Worm (Caenorhabditis elegans) whole organism, dauer: ENCODE measurements around the gene F49C5.9.
"Not testable (repeated sequence)": the region's sequence is repeated elsewhere in the genome, so short reads cannot be mapped to it uniquely, and the experiment has no call there.

ENCODE experiments used
- unc-62 ChIP-seq: sonication (generic microtip); optimal IDR thresholded peaks from 2 replicates; lab custom pipeline; 2017; ENCODE audit warnings: missing biosample characterization, missing genetic modification reagents, missing genetic modification characterization

The F49C5.9 gene

DNA sequence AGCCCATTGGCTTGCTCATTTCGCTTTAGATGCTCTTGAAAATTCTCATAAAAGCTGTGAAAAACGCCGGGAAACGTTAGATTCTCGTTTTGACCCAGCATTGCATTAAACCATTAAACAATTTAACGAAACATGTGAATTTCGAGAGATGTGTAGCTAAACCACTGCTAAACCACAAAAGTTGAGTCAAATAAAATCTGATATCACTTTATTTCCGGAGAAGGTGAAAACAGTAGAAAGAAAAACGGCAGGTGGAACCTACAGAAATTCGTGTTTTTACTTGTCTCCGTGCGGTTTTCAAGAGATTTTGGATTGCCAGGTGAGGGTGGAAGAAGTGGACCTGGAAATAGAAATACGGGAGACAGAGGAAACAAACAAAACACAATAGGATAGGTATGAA is at the start of gene F49C5.9:
Gene F49C5.9, minus strand, starts transcription at position 101 of the 400 bp plus-strand sequence.
- no peak for TF ChIP-seq unc-62

DNA sequence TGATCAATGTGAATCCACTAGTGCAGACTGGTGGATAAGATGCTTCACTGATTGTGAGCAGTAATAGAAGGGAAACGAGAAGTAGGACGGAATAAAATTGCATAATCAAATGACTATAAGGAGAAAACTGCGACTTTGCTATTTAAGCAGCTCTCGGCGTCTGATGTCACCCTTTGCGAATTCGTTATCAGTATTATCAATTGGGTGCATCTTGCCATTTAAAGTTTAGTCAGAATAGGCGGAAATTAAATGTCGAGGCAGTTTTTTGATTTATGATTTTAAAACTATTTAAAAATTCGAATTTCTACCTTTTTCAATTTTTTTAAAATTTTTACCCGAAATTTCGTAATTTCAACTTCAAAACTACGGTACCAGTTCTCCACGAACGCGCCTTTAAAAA is 36.5 kb upstream of the F49C5.9 start, which contains the start of gene clec-4:
Gene clec-4, minus strand, starts transcription at position 162 of the 400 bp plus-strand sequence.
- TF ChIP-seq unc-62 = no peak

DNA sequence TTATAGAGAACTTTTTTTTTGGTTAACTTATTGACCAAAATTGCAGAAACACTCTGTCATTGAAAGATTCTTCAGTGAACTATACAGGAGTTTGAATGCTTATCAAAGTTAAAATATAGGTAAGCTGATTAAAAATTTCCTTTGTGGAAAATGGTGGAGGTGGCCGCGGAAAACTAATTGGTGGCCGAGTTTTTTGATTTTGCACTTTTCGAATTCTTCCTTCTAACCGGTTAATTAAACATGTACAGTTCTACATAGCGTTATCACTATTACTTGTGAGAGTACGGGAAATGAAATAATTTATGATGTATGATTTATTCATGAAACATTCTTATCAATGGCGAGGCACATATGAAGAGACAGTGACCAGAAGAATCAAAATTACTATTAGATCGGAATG is 33.3 kb upstream of the F49C5.9 start, which contains the start of gene clec-8:
Gene clec-8, minus strand, starts transcription at position 308 of the 400 bp plus-strand sequence.
- TF ChIP-seq unc-62 = no peak

DNA sequence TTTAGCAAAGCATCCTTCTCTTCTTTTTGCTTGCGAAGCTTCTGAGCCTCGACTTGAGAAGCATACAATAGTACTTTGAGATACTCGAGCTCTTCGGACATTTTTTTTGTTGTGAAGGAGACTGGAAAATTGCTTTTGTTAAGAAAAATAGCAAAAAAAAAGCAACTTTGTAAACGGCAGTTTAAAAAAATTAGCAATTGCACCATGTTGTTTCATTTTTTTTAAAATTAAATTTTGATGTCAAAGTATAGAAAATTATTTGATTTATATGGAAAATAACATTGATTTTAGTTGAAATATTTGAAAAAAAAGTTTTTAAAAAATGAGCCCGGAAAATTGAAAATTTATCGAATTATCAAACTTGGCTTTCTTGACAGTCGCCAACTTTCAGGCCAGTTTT is 30.2 kb upstream of the F49C5.9 start, which contains the start of gene Y38E10A.3:
Gene Y38E10A.3, minus strand, starts transcription at position 101 of the 400 bp plus-strand sequence.
- TF ChIP-seq unc-62 = no peak

DNA sequence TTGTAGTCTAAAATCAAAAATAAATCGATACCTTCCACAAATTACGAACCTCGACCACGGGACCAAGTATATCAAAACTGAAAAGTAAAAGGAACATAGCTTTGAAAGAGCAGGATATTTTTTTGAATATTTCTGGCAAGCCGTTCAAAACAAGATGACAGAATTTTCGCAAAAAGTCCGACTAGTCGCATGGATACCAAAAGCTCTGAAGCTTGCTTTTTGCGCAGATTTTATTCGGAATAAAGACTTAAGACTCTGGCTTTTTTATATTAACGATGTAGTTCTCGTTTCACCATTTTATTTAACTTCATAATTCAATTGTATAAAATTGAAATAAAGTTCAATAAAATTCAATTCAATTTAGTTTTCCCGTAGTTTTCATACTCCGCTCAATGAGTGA is 29.1 kb upstream of the F49C5.9 start, which contains the start of gene Y38E10A.2:
Gene Y38E10A.2, minus strand, starts transcription at position 101 of the 400 bp plus-strand sequence.
- no peak for TF ChIP-seq unc-62

DNA sequence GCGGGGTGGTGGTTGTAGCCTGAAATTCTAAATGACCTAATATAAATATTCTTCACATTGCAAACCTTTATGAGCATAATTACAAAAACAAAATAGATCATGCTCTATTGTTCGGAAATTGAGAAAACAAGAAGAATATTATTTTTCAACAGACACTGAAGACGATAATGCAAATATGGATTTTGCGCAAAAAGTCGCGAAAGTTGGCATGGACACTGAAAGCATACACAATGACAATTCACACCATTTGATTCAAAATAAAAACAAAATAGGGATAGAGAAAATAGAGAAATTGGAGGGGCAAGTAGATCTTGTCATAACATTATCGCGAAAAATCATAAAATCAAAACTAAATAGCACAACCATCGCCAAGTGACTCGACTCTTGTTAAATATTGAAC is 28.3 kb upstream of the F49C5.9 start, which contains the start of gene Y38E10A.35:
Gene Y38E10A.35, minus strand, starts transcription at position 101 of the 400 bp plus-strand sequence.
- TF ChIP-seq unc-62 = no peak

DNA sequence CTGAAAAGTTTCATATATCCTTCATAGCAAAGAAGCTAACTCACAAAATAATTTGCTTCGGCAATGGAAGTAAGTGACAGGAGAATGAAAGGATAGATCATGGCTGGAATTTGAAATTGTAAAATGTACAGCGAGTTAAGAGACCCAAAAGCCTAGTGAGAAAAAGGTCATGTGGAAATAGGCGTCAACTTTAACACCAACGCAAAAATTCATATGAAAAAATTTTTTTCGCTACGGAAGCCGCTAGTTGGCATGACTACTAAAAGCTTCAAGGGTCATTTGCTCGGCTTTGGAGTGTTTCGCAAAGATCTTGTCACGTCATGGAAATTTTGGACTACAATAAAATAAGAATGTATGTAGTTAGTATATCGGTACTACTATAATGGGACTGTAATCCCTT is 26.1 kb upstream of the F49C5.9 start, which contains the start of gene Y38E10A.1:
Gene Y38E10A.1, minus strand, starts transcription at position 101 of the 400 bp plus-strand sequence.
- no peak for TF ChIP-seq unc-62

DNA sequence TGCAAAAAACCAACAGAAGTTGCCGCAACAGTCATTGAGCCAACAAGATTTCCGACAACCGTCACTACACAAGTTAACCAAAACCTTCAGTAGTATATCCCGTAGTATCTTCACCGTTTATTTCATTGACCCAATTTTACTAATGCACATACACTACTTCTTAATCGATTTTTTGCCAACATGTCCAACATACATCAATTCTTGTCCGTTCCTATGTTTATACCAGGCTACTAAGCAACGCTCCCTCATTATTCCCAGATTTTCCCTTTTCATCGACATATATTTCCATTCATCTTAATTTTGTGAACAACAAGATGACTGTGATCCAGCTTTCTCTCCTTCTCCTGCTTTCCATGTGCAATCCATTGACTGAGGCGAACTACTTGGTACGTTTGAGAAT is 21.4 kb upstream of the F49C5.9 start, which contains the start of gene F49C5.7:
Gene F49C5.7, plus strand, starts transcription at position 301 of the 400 bp plus-strand sequence.
- TF ChIP-seq unc-62 = no peak

DNA sequence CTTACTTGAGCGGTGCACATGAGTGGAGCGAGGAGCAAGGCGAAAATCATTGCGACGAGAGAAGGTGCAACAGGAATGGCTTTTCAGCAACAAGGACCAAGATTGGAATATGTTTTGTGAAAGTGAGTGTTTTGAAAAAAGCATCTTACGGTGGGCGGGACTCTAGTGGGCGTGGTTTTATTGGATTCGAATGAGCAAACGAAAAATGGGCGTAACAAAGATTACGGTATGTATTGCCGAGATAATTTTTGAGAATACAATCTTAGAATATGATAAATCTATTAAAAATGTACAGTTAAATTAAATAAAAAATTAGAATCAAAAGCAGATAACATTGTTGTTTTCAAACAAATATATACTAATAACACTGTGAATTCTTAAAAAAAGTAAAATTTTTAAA is 15.8 kb upstream of the F49C5.9 start, which contains the start of gene F49C5.12:
Gene F49C5.12, minus strand, starts transcription at position 101 of the 400 bp plus-strand sequence.
- no peak for TF ChIP-seq unc-62

DNA sequence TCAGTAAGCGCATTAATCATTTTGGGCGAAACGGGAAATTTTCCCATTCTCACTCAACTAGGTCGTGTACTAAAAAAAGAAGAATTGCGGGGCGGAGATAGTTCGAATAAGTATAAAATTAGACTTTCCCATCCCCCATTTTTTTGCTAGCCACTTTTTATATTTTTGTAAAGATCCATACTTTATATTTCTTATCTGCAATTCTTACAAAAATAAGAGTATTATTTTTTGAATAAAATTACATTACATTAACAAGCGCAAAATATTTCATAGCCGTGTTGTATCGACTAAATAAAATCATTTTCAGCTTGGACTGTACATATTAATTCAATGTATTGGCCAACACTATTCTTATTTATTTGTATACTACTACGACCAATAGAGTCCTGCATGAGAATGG is 11.1 kb upstream of the F49C5.9 start, which contains the start of gene F49C5.11:
Gene F49C5.11, plus strand, starts transcription at position 301 of the 400 bp plus-strand sequence.
- no peak for TF ChIP-seq unc-62

DNA sequence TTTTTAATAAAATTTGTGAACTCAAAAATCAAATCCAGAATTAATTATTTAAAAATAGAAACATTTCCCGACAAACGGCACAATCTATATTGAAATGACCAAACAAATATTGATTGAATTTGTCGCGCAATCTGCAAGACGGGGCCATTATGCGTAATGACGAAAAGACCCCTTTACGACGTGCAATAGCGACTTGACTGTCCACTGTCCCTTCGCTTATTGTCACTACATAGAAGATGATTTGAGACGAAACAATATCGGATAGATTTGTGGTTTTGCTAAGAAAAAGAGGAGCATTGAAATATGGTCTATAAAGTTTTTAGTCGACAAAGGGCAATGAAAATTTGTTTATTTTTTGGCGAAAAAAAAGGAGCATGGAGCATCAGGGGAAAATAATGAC is 6.5 kb upstream of the F49C5.9 start:
- no peak for TF ChIP-seq unc-62

DNA sequence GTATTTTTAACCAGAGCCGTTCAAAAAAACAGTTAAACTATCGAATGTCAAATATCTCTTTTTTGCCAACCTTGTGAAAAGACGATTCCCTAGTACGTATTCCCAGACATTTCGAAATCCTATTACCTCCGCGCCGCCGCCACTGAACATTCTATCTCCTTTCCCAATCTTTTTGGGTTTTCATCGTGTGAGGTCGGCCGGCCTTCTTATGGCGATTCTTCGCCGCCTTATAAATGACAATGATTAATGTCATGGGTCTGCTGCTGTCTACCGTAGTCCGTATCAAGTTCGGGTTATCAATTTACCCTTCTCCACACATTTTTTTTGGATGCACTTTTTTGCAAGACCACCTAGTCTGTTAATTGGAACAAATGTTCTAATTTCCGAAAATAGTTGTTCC is 5.2 kb upstream of the F49C5.9 start:
- TF ChIP-seq unc-62 = no peak

DNA sequence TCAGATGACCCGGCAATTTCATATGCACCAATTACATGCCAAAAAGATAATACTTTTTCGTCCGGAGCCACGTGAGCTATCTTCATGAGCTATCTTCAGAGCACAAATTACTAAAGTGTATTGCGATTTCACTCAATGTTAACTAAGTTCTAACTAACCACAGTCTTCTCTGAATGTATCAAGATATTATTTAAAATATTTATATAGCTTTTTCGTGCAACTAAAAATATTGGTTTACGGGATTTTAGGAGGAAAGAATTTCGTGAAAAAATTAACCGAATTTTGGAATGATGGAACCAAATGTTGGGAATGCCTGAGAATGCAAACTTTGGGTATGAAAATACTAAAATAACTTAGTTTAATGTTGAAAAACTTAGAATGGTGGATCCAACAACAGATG is 3.1 kb upstream of the F49C5.9 start, which contains the start of gene F49C5.16:
Gene F49C5.16, plus strand, starts transcription at position 301 of the 400 bp plus-strand sequence.
- no peak for TF ChIP-seq unc-62

DNA sequence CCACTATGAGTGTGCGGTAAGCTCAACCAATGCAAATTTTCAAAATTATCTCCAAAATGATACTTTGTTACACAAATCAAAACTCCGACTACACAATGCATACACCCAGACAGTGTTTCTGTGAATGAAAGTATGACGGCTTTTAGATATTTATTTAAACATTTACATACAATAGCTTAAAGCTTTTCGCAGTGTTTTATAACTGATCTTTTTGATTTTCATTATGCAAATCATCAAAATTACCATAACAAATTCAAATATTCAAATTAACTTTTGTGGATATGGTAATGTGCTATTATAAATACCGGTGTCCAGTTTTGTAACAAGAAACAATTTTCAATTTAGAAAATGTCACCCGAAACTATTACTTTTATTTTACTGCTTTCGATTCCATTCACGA is 2.0 kb upstream of the F49C5.9 start, which contains the start of the genes F49C5.5 and F49C5.10:
Gene F49C5.5, minus strand, starts transcription at position 101 of the 400 bp plus-strand sequence.
Gene F49C5.10, plus strand, starts transcription at position 344 of the 400 bp plus-strand sequence.
- no peak for TF ChIP-seq unc-62

DNA sequence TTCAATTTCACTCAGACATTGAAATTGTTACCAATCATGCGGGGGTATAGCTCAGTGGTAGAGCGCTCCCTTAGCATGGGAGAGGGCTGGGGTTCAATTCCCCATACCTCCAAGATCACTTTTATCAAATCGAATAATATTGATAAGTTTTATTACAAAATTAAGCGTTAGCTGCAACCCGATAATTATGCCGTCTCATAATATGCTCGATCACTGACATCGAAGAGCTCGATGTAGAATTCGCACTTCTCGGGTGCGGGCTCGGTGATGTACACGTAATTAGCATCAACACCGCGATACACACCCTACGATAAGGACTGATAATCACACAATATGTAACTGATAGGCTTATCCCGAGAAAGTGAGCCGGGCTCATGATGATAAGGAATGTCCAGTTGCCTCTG is 1.8 kb downstream of the F49C5.9 start:
- no peak for TF ChIP-seq unc-62

DNA sequence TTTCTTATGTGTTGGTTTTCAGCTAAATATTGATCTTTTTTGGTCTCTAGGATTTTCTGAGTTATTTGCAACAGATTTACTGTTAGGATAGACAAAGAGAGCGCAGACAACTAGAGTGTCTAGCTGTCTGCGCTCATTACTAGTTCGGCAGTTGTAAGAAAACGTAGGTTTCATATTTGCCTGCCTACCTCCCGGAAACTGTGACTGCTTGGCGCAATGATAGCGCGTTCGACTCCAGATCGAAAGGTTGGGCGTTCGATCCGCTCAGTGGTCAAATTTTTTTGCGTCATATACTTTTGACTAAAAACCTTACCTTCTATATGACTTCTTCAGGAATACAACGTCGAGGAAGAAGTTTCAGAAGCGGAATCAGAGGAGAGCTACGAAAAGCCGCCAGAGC is 5.0 kb downstream of the F49C5.9 start:
- no peak for TF ChIP-seq unc-62

DNA sequence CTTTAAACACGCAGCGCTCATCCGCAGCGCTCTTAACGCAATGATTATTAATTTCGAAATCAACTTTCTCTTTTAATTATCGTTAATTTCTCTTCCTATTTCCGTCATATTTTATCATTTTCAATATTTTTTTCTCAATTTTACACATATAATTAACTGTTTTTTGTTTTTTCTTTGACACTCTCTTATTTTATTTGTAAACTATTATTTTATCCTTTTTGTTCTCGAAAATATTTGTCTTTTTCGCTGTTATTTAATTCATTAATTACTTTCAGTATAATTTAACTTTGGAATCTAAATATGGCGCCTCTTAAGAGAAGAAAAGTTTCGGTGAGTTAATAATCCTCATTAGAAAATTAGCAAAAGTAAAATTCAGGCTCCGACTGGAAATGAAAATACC is 8.2 kb downstream of the F49C5.9 start, which contains the start of gene F49C5.3:
Gene F49C5.3, plus strand, starts transcription at position 301 of the 400 bp plus-strand sequence.
- not testable (repeated sequence) for TF ChIP-seq unc-62

DNA sequence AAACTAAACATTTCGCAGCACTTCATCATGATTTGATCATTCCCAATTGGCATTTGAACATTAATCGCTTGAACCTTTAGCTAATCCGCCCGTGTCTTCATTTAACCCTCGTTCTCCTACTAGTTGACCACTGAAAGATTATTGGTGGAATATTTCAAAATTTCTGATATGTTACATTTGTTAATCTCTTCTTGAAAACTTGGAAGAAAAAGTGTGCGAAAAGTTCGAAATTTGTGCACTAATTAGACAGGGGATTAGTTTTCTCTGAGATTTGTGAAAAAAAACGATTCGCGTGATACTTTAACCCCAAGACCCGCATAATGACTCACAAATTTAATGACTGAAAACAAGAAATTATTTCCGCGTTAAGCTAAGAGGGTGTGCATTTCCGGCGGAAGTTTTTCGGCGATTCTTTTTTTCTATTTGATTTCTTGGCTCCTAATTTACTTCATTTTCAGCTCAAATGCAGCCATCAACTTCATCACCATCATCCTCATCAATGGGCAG is 9.1 kb downstream of the F49C5.9 start, which contains the start of gene nimk-1:
Gene nimk-1, plus strand, starts transcription at position 457 of the 507 bp plus-strand sequence.
- no peak for TF ChIP-seq unc-62
